Worm (Caenorhabditis elegans): ENCODE data around the gene lst-5.

ce11 chrII:6989830-6990287, 32.9 kb upstream of the lst-5 start, which contains the start of gene C15F1.1:
- no peak for TF ChIP-seq pqm-1 (tag; optimal IDR thresholded peaks at IDR 0.05)
- no peak for TF ChIP-seq aha-1 (tag)
- no peak for TF ChIP-seq sdz-12 (GFP tag; optimal IDR thresholded peaks at IDR 0.05)
- no peak for TF ChIP-seq mep-1 (tag; optimal IDR thresholded peaks at IDR 0.05)
- no peak for TF ChIP-seq hmg-1.1 (GFP tag; IDR thresholded peaks at IDR 0.05)
- TF ChIP-seq fkh-10 (GFP tag; optimal IDR thresholded peaks at IDR 0.05) = no peak
- no peak for TF ChIP-seq mxl-2 (GFP tag; conservative IDR thresholded peaks at IDR 0.05)

Data from whole organism, L4 larva.